Fruit fly (Drosophila melanogaster) S2 (cell line): ENCODE data around the gene Patr-1.

Source experiments
- CG8478 ChIP-seq: fragments of >200 bp; optimal IDR thresholded peaks from 2 replicates; lab custom pipeline; 2018
- CTCF ChIP-seq, 2 experiments: fragments of >200 bp; optimal IDR thresholded peaks; 2 replicates each; lab custom pipeline; 2018

DNA sequence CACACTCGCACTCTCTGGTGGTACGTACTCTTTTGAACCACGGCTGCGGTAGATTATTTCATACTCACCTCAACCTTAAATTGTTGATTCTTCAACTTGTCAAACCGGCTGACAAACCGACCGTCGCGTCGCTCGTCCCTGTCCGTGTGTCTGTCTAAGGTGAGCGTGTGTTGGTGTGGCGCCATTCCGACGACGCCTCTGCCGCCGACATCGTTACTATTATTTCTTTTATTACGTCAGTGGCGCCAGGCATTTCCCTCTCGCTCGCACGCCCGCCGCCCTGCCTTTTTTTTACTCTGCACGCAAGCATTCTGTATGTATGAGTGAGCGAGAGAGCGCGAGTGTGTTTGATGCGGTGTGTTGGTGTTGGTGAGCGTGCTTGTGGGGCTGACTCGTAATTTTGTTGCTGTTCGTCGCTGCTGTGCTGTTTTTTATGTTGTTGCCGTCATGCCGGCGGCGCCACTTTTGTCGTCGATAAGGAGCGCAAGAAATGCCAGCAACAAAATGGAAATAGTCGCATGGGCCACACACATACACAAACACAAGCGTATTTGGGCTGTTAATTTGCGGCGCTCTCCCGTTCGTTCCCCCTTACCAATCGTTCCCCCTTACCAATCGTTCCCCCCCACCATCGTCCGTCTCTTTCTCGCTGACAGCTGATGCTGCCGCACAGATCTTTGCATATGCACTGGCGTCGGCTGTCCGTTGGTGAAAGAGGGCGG, 13.0 kb downstream of the Patr-1 start:
- TF ChIP-seq CG8478 (lab: Kevin White, UChicago), result no peak
- TF ChIP-seq CTCF (optimal IDR thresholded peaks at IDR 0.05; lab: Kevin White, UChicago), result peak; percentile 20 to 32
